Worm (Caenorhabditis elegans) whole organism, L4 larva: ENCODE measurements around the gene F23A7.1.

ENCODE experiments used
- ZK546.5 ChIP-seq, 2 experiments: sonication (generic microtip); optimal IDR thresholded peaks; 2 replicates each; lab custom pipeline; 2017; ENCODE audit warnings: missing biosample characterization in 2 of 2, missing genetic modification characterization in 2 of 2
- ceh-20 ChIP-seq: fragments of 200-800 bp; sonication (Bioruptor generic); IDR thresholded peaks from 2 replicates; pipeline ENCODE4 v1.3.6; 2022; ENCODE audit warnings: missing genetic modification reagents, missing genetic modification characterization, missing compliant biosample characterization
- ceh-44 ChIP-seq: fragments of 200-800 bp; sonication (Bioruptor generic); IDR thresholded peaks from 2 replicates; pipeline ENCODE4 v1.3.6; 2022; ENCODE audit warnings: missing genetic modification reagents, missing genetic modification characterization, missing compliant biosample characterization
- ceh-82 ChIP-seq: sonication (generic microtip); optimal IDR thresholded peaks from 2 replicates; lab custom pipeline; 2017; ENCODE audit warnings: missing biosample characterization, missing genetic modification characterization
- dpl-1 ChIP-seq: fragments of 150-350 bp; optimal IDR thresholded peaks from 2 replicates; lab custom pipeline; 2014; ENCODE audit warnings: missing biosample characterization, missing genetic modification reagents, missing genetic modification characterization
- gei-8 ChIP-seq: fragments of 200-800 bp; sonication (Bioruptor generic); optimal IDR thresholded peaks from 2 replicates; lab custom pipeline; 2018; ENCODE audit warnings: mild to moderate bottlenecking, missing genetic modification characterization, missing compliant biosample characterization
- madf-5 ChIP-seq, 2 experiments: fragments of 200-800 bp; sonication (Bioruptor generic); IDR thresholded peaks; 2 replicates each; pipeline ENCODE4 v1.3.6; 2022; ENCODE audit warnings: missing compliant biosample characterization in 2 of 2, missing genetic modification characterization in 2 of 2
- nhr-28 ChIP-seq: fragments of 150-350 bp; optimal IDR thresholded peaks from 2 replicates; lab custom pipeline; 2014; ENCODE audit warnings: missing biosample characterization, missing genetic modification characterization
- snpc-1.2 ChIP-seq: fragments of 200-800 bp; sonication (Bioruptor generic); IDR thresholded peaks from 2 replicates; pipeline ENCODE4 v1.3.6; 2022; ENCODE audit warnings: missing genetic modification reagents, missing genetic modification characterization, missing compliant biosample characterization
- unc-62 ChIP-seq, 3 experiments: fragments of 150-350 bp in 1 of 3; sonication (generic microtip); optimal IDR thresholded peaks in 2 of 3; peaks in 1 of 3; 1 replicate in 1 of 3; 2 replicates in 2 of 3; lab custom pipeline; 2014 to 2017; ENCODE audit warnings: missing biosample characterization in 3 of 3, missing genetic modification characterization in 3 of 3, missing genetic modification reagents in 3 of 3, missing genotype in 1 of 3

DNA sequence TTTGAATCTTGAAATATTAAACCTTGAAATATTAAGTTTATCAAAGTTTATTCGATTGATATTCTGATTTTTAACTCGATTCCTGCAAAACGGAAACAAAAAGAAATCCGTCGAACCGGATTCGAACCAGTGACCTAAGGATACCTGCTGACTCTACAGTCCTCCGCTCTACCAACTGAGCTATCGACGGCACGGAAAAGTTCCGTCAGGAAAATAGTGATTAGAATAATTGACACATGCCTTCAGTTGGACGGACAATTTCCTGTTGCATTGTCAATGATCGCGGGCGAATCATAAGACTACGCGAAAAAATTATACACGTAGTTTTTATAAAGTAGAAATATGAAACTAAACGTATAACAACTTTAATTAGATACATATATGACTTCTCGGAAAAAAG is 8.1 kb upstream of the F23A7.1 start:
- no peak for TF ChIP-seq madf-5 (GFP tag; IDR thresholded peaks at IDR 0.05; lab: Robert Waterston, UW)
- TF ChIP-seq gei-8 (GFP tag; lab: Kevin White, UChicago), result no peak
- TF ChIP-seq ceh-82 (tag; lab: Kevin White, UChicago), result no peak
- TF ChIP-seq dpl-1, result no peak
- TF ChIP-seq snpc-1.2 (GFP tag; lab: Robert Waterston, UW), result no peak
- no peak for TF ChIP-seq ceh-44 (GFP tag; lab: Robert Waterston, UW)
- TF ChIP-seq ZK546.5 (tag; optimal IDR thresholded peaks at IDR 0.05; lab: Kevin White, UChicago), result no peak
- TF ChIP-seq ceh-20 (GFP tag; lab: Robert Waterston, UW), result no peak
- no peak for TF ChIP-seq nhr-28 (tag; lab: Kevin White, UChicago)
- TF ChIP-seq unc-62 (GFP tag; optimal IDR thresholded peaks at IDR 0.05 in 1 of 2; lab: Kevin White, UChicago), result peak in 1 of 2 experiments; percentile 27
- TF ChIP-seq unc-62 (tag; optimal IDR thresholded peaks at IDR 0.05; lab: Kevin White, UChicago), result no peak
